Worm (Caenorhabditis elegans): Measurements from ENCODE around the gene rsp-1.

The rsp-1 gene

ce11 chrII:11418476-11418875 lies 34.7 kb upstream of the rsp-1 start:
- no peak for TF ChIP-seq ces-1 (GFP tag; optimal IDR thresholded peaks at IDR 0.05)
- TF ChIP-seq nhr-20 (tag; optimal IDR thresholded peaks at IDR 0.05): peak; percentile 0
- TF ChIP-seq elt-2 (tag; optimal IDR thresholded peaks at IDR 0.05): peak; percentile 69
- no peak for TF ChIP-seq swsn-7 (tag; optimal IDR thresholded peaks at IDR 0.05)
- TF ChIP-seq nhr-71 (tag; optimal IDR thresholded peaks at IDR 0.05): no peak
- no peak for TF ChIP-seq nhr-90 (tag; optimal IDR thresholded peaks at IDR 0.05; ENCODE audit: poor library complexity)
- peak in 1 of 2 experiments; percentile 11 for TF ChIP-seq lin-35 (GFP tag; optimal IDR thresholded peaks at IDR 0.05)
- TF ChIP-seq mab-9 (GFP tag; IDR thresholded peaks at IDR 0.05): no peak
- TF ChIP-seq hlh-17 (GFP tag; optimal IDR thresholded peaks at IDR 0.05; ENCODE audit: borderline replicate concordance): no peak
- no peak for TF ChIP-seq xbp-1 (tag; optimal IDR thresholded peaks at IDR 0.05)
- TF ChIP-seq mep-1 (tag; optimal IDR thresholded peaks at IDR 0.05): no peak
- no peak for TF ChIP-seq nhr-47 (tag; optimal IDR thresholded peaks at IDR 0.05)

- TF ChIP-seq nhr-20 (tag; optimal IDR thresholded peaks at IDR 0.05): no peak
- peak; percentile 8 for TF ChIP-seq elt-2 (tag; optimal IDR thresholded peaks at IDR 0.05)
These were observed 29.1 kb upstream of the rsp-1 start for ce11 chrII:11424032-11424431.

ce11 chrII:11424579-11425316 lies 28.4 kb upstream of the rsp-1 start, which contains the start of gene C05D12.3:
Gene C05D12.3 (plus strand): TSS chrII:11425266.
- no peak for TF ChIP-seq lsy-2 (tag; optimal IDR thresholded peaks at IDR 0.05)
- no peak for TF ChIP-seq efl-1 (optimal IDR thresholded peaks at IDR 0.05)
- TF ChIP-seq efl-1 (GFP tag; optimal IDR thresholded peaks at IDR 0.05 in 1 of 2): peak in 1 of 2 experiments; percentile 49
- TF ChIP-seq elt-2 (tag; optimal IDR thresholded peaks at IDR 0.05): peak; percentile 22

ce11 chrII:11427322-11427721 lies 25.8 kb upstream of the rsp-1 start:
- TF ChIP-seq efl-3 (GFP tag; optimal IDR thresholded peaks at IDR 0.05): no peak

- no peak for TF ChIP-seq pax-3 (tag; optimal IDR thresholded peaks at IDR 0.05)
- TF ChIP-seq elt-2 (tag; optimal IDR thresholded peaks at IDR 0.05): peak; percentile 10
These were observed 24.6 kb upstream of the rsp-1 start for ce11 chrII:11428599-11428998.

ce11 chrII:11431584-11431983 lies 21.6 kb upstream of the rsp-1 start, which contains the start of gene C05D12.4:
Gene C05D12.4 (plus strand): TSS chrII:11431884.
- TF ChIP-seq efl-3 (GFP tag; optimal IDR thresholded peaks at IDR 0.05) (no peak), nhr-47 (tag; optimal IDR thresholded peaks at IDR 0.05) (no peak), lsy-2 (tag; optimal IDR thresholded peaks at IDR 0.05) (no peak), grh-1 (GFP tag; IDR thresholded peaks at IDR 0.05) (no peak), mef-2 (tag; optimal IDR thresholded peaks at IDR 0.05) (no peak), ama-1 (optimal IDR thresholded peaks at IDR 0.05) (no peak), aha-1 (tag; optimal IDR thresholded peaks at IDR 0.05) (no peak), rnt-1 (tag; optimal IDR thresholded peaks at IDR 0.05) (no peak), tlp-1 (tag; optimal IDR thresholded peaks at IDR 0.05) (no peak)

ce11 chrII:11433942-11434341 lies 19.2 kb upstream of the rsp-1 start, which contains the start of gene C05D12.5:
Gene C05D12.5 (plus strand): TSS chrII:11434242.
- TF ChIP-seq aly-2 (tag; optimal IDR thresholded peaks at IDR 0.05) (no peak), ceh-88 (GFP tag; IDR thresholded peaks at IDR 0.05) (no peak), ceh-90 (tag; optimal IDR thresholded peaks at IDR 0.05) (no peak), Y116A8C.19 (tag; optimal IDR thresholded peaks at IDR 0.05; ENCODE audit: borderline replicate concordance) (no peak), F16B12.6 (tag; optimal IDR thresholded peaks at IDR 0.05) (no peak), lsy-2 (tag; optimal IDR thresholded peaks at IDR 0.05) (no peak), efl-1 (optimal IDR thresholded peaks at IDR 0.05) (no peak), efl-1 (GFP tag; optimal IDR thresholded peaks at IDR 0.05 in 1 of 2) (no peak), xbp-1 (tag; optimal IDR thresholded peaks at IDR 0.05) (no peak), unc-30 (tag; optimal IDR thresholded peaks at IDR 0.05) (no peak), mef-2 (tag; optimal IDR thresholded peaks at IDR 0.05) (no peak), aha-1 (tag; optimal IDR thresholded peaks at IDR 0.05) (no peak), nhr-237 (tag; optimal IDR thresholded peaks at IDR 0.05) (no peak)
